Fruit fly (Drosophila melanogaster) whole organism, embryonic: Measurements from ENCODE around the gene SP555.

Experiments
- ATbp ChIP-seq: fragments of 200-800 bp; sonication (Bioruptor generic); optimal IDR thresholded peaks from 2 replicates; lab custom pipeline; 2017; ENCODE audit warnings: missing biosample characterization, mild to moderate bottlenecking, missing genetic modification characterization, missing genetic modification reagents
- Abd-B ChIP-seq: fragments of 200-800 bp; sonication (Bioruptor generic); optimal IDR thresholded peaks from 2 replicates; lab custom pipeline; 2018; ENCODE audit warnings: missing biosample characterization, mild to moderate bottlenecking, missing genetic modification characterization, moderate library complexity
- Aef1 ChIP-seq: fragments of 200-800 bp; sonication (Bioruptor generic); IDR thresholded peaks from 3 replicates; pipeline ENCODE4 v1.3.6; 2022; ENCODE audit warnings: missing biosample characterization, missing genetic modification characterization
- Atf6 ChIP-seq: fragments of 200-800 bp; sonication (Bioruptor generic); IDR thresholded peaks from 2 replicates; pipeline ENCODE4 v1.3.6; 2022; ENCODE audit warnings: missing biosample characterization, missing genetic modification characterization
- Awh ChIP-seq: fragments of 200-800 bp; sonication (Bioruptor generic); IDR thresholded peaks from 2 replicates; pipeline ENCODE4, ENCODE4 v1.3.6; 2022; ENCODE audit warnings: missing biosample characterization, missing genetic modification characterization
- Bteb2 ChIP-seq: fragments of 200-800 bp; sonication (Bioruptor generic); optimal IDR thresholded peaks from 2 replicates; lab custom pipeline; 2016; ENCODE audit warnings: missing biosample characterization, missing genetic modification characterization
- CG10209 ChIP-seq: fragments of 200-800 bp; sonication (Bioruptor generic); optimal IDR thresholded peaks from 3 replicates; lab custom pipeline; 2017; ENCODE audit warnings: missing biosample characterization, mild to moderate bottlenecking, missing genetic modification characterization, missing genetic modification reagents
- CG11696 ChIP-seq: fragments of 200-800 bp; sonication (Bioruptor generic); IDR thresholded peaks from 2 replicates; pipeline ENCODE4 v1.3.6; 2022; ENCODE audit warnings: missing biosample characterization, missing genetic modification characterization
- CG1233 ChIP-seq: fragments of 200-800 bp; sonication (Bioruptor generic); optimal IDR thresholded peaks from 4 replicates; lab custom pipeline; 2018; ENCODE audit warnings: missing biosample characterization, mild to moderate bottlenecking, missing genetic modification characterization
- CG14050 ChIP-seq: fragments of 200-800 bp; sonication (Bioruptor generic); IDR thresholded peaks from 3 replicates; pipeline ENCODE4 v1.3.6; 2022; ENCODE audit warnings: missing biosample characterization, missing genetic modification characterization
- CG15696 ChIP-seq: fragments of 200-800 bp; sonication (Bioruptor generic); optimal IDR thresholded peaks from 2 replicates; lab custom pipeline; 2019; ENCODE audit warnings: missing biosample characterization, mild to moderate bottlenecking, missing genetic modification characterization, moderate library complexity
- CG17802 ChIP-seq: fragments of 200-800 bp; sonication (Bioruptor generic); optimal IDR thresholded peaks from 2 replicates; lab custom pipeline; 2018; ENCODE audit warnings: missing biosample characterization, mild to moderate bottlenecking, missing genetic modification characterization, moderate library complexity
- CG3281 ChIP-seq: fragments of 200-800 bp; sonication (Bioruptor generic); optimal IDR thresholded peaks from 3 replicates; lab custom pipeline; 2017; ENCODE audit warnings: missing biosample characterization, mild to moderate bottlenecking, missing genetic modification characterization
- CG34376 ChIP-seq: fragments of 200-800 bp; sonication (Bioruptor generic); optimal IDR thresholded peaks from 2 replicates; lab custom pipeline; 2018; ENCODE audit warnings: missing biosample characterization, mild to moderate bottlenecking, missing genetic modification characterization
- CG4360 ChIP-seq: fragments of 200-800 bp; sonication (Bioruptor generic); IDR thresholded peaks from 2 replicates; pipeline ENCODE4 v1.3.6; 2022; ENCODE audit warnings: missing biosample characterization, missing genetic modification characterization
- CG6654 ChIP-seq: fragments of 200-800 bp; sonication (Bioruptor generic); optimal IDR thresholded peaks from 2 replicates; lab custom pipeline; 2017; ENCODE audit warnings: missing biosample characterization, mild to moderate bottlenecking, missing genetic modification characterization
- CG8359 ChIP-seq: fragments of 200-800 bp; sonication (Bioruptor generic); optimal IDR thresholded peaks from 2 replicates; lab custom pipeline; 2017; ENCODE audit warnings: missing biosample characterization, mild to moderate bottlenecking, missing genetic modification characterization, borderline replicate concordance
- CG8388 ChIP-seq: fragments of 200-800 bp; sonication (Bioruptor generic); optimal IDR thresholded peaks from 2 replicates; lab custom pipeline; 2019; ENCODE audit warnings: missing biosample characterization, mild to moderate bottlenecking, missing genetic modification characterization, moderate library complexity
- CG9609 ChIP-seq: fragments of 200-800 bp; sonication (Bioruptor generic); optimal IDR thresholded peaks from 3 replicates; lab custom pipeline; 2016; ENCODE audit warnings: missing biosample characterization, missing genetic modification characterization
- CG9727 ChIP-seq: fragments of 200-800 bp; sonication (Bioruptor generic); optimal IDR thresholded peaks from 3 replicates; lab custom pipeline; 2017; ENCODE audit warnings: missing biosample characterization, mild to moderate bottlenecking, missing genetic modification characterization
- Eip74EF ChIP-seq, 2 experiments: fragments of 200-800 bp in 1 of 2; fragments of >200 bp in 1 of 2; sonication (Bioruptor generic) in 1 of 2; optimal IDR thresholded peaks; 2 replicates each; lab custom pipeline; 2017 to 2019; ENCODE audit warnings: missing biosample characterization in 2 of 2, missing genetic modification characterization in 2 of 2, mild to moderate bottlenecking in 1 of 2, moderate library complexity in 1 of 2
- H15 ChIP-seq: fragments of 200-800 bp; sonication (Bioruptor generic); IDR thresholded peaks from 3 replicates; pipeline ENCODE4 v1.3.6; 2022; ENCODE audit warnings: missing biosample characterization, missing genetic modification characterization
- HLH54F ChIP-seq: fragments of 200-800 bp; sonication (Bioruptor generic); optimal IDR thresholded peaks from 3 replicates; lab custom pipeline; 2016; ENCODE audit warnings: missing biosample characterization, missing genetic modification characterization
- Jarid2 ChIP-seq: fragments of 200-800 bp; sonication (Bioruptor generic); optimal IDR thresholded peaks from 3 replicates; lab custom pipeline; 2017; ENCODE audit warnings: mild to moderate bottlenecking, missing biosample characterization, missing genetic modification reagents, missing genetic modification characterization
- Meics ChIP-seq: fragments of 200-800 bp; sonication (Bioruptor generic); optimal IDR thresholded peaks from 2 replicates; lab custom pipeline; 2017; ENCODE audit warnings: missing biosample characterization, mild to moderate bottlenecking, missing genetic modification characterization
- Mrtf ChIP-seq: fragments of 200-800 bp; sonication (Bioruptor generic); IDR thresholded peaks from 3 replicates; pipeline ENCODE4 v1.3.6; 2022; ENCODE audit warnings: missing biosample characterization, missing genetic modification characterization
- Oaz ChIP-seq: fragments of 200-800 bp; sonication (Bioruptor generic); IDR thresholded peaks from 2 replicates; pipeline ENCODE4 v1.3.6; 2022; ENCODE audit warnings: missing biosample characterization, missing genetic modification characterization
- PHDP ChIP-seq: fragments of 200-800 bp; sonication (Bioruptor generic); optimal IDR thresholded peaks from 3 replicates; lab custom pipeline; 2018; ENCODE audit warnings: missing biosample characterization, mild to moderate bottlenecking, missing genetic modification characterization, moderate library complexity
- Sry-β ChIP-seq: fragments of 200-800 bp; sonication (Bioruptor generic); optimal IDR thresholded peaks from 2 replicates; lab custom pipeline; 2018; ENCODE audit warnings: missing biosample characterization, mild to moderate bottlenecking, missing genetic modification characterization, moderate library complexity
- Sry-δ ChIP-seq: fragments of 200-800 bp; sonication (Bioruptor generic); optimal IDR thresholded peaks from 2 replicates; lab custom pipeline; 2016; ENCODE audit warnings: missing biosample characterization, missing genetic modification characterization
- Taf1 ChIP-seq: fragments of 200-800 bp; sonication (Bioruptor generic); IDR thresholded peaks from 2 replicates; pipeline ENCODE4 v1.3.6; 2022; ENCODE audit warnings: missing biosample characterization, missing genetic modification characterization
- Trl ChIP-seq, 3 experiments: fragments of >200 bp in 2 of 3; fragments of 200-800 bp in 1 of 3; sonication (Bioruptor generic) in 1 of 3; optimal IDR thresholded peaks; 2 replicates in 1 of 3; 3 replicates in 2 of 3; lab custom pipeline; 2016 to 2017; ENCODE audit warnings: missing biosample characterization in 1 of 3, missing genetic modification characterization in 1 of 3
- bab2 ChIP-seq: fragments of 200-800 bp; sonication (Bioruptor generic); optimal IDR thresholded peaks from 2 replicates; lab custom pipeline; 2016; ENCODE audit warnings: missing biosample characterization, missing genetic modification characterization
- br ChIP-seq: fragments of >200 bp; optimal IDR thresholded peaks from 2 replicates; lab custom pipeline; 2017
- danr ChIP-seq: fragments of 200-800 bp; sonication (Bioruptor generic); IDR thresholded peaks from 2 replicates; pipeline ENCODE4 v1.3.6; 2022; ENCODE audit warnings: missing biosample characterization, missing genetic modification characterization
- dmrt11E ChIP-seq: fragments of 200-800 bp; sonication (Bioruptor generic); optimal IDR thresholded peaks from 3 replicates; lab custom pipeline; 2018; ENCODE audit warnings: missing biosample characterization, mild to moderate bottlenecking, missing genetic modification characterization, moderate library complexity
- ems ChIP-seq: fragments of 200-800 bp; sonication (Bioruptor generic); optimal IDR thresholded peaks from 3 replicates; lab custom pipeline; 2016; ENCODE audit warnings: missing biosample characterization, missing genetic modification characterization
- en ChIP-seq: fragments of 200-800 bp; sonication (Bioruptor generic); optimal IDR thresholded peaks from 2 replicates; lab custom pipeline; 2016; ENCODE audit warnings: missing biosample characterization, missing genetic modification characterization
- fd102C ChIP-seq: fragments of 200-800 bp; sonication (Bioruptor generic); optimal IDR thresholded peaks from 2 replicates; lab custom pipeline; 2018; ENCODE audit warnings: missing biosample characterization, mild to moderate bottlenecking, missing genetic modification characterization, moderate library complexity
- fd96Cb ChIP-seq: fragments of 200-800 bp; sonication (Bioruptor generic); optimal IDR thresholded peaks from 2 replicates; lab custom pipeline; 2018; ENCODE audit warnings: missing biosample characterization, mild to moderate bottlenecking, missing genetic modification characterization, moderate library complexity
- jumu ChIP-seq: fragments of 200-800 bp; sonication (Bioruptor generic); optimal IDR thresholded peaks from 3 replicates; lab custom pipeline; 2016; ENCODE audit warnings: missing biosample characterization, missing genetic modification characterization
- onecut ChIP-seq: fragments of 200-800 bp; sonication (Bioruptor generic); IDR thresholded peaks from 2 replicates; pipeline ENCODE4 v1.3.6; 2022; ENCODE audit warnings: missing biosample characterization, missing genetic modification characterization
- pita ChIP-seq: fragments of 200-800 bp; sonication (Bioruptor generic); optimal IDR thresholded peaks from 2 replicates; lab custom pipeline; 2017; ENCODE audit warnings: missing biosample characterization, mild to moderate bottlenecking, missing genetic modification characterization
- psq ChIP-seq: fragments of 200-800 bp; sonication (Bioruptor generic); optimal IDR thresholded peaks from 2 replicates; lab custom pipeline; 2017; ENCODE audit warnings: missing biosample characterization, missing genetic modification characterization
- sens-2 ChIP-seq: fragments of 200-800 bp; sonication (Bioruptor generic); IDR thresholded peaks from 2 replicates; pipeline ENCODE4 v1.3.6; 2022; ENCODE audit warnings: missing biosample characterization, missing genetic modification characterization
- sob ChIP-seq: fragments of 200-800 bp; sonication (Bioruptor generic); IDR thresholded peaks from 2 replicates; pipeline ENCODE4 v1.3.6; 2022; ENCODE audit warnings: missing biosample characterization, missing genetic modification characterization
- stc ChIP-seq: fragments of 200-800 bp; sonication (Bioruptor generic); IDR thresholded peaks from 2 replicates; pipeline ENCODE4 v1.3.6; 2022; ENCODE audit warnings: missing biosample characterization, missing genetic modification characterization
- stwl ChIP-seq: fragments of 200-800 bp; sonication (Bioruptor generic); optimal IDR thresholded peaks from 3 replicates; lab custom pipeline; 2018; ENCODE audit warnings: missing biosample characterization, mild to moderate bottlenecking, missing genetic modification characterization, moderate library complexity
- wek ChIP-seq: fragments of 200-800 bp; sonication (Bioruptor generic); optimal IDR thresholded peaks from 3 replicates; lab custom pipeline; 2018; ENCODE audit warnings: missing biosample characterization, mild to moderate bottlenecking, missing genetic modification characterization, moderate library complexity
- zf30C ChIP-seq: fragments of 200-800 bp; sonication (Bioruptor generic); optimal IDR thresholded peaks from 3 replicates; lab custom pipeline; 2018; ENCODE audit warnings: missing biosample characterization, mild to moderate bottlenecking, missing genetic modification characterization

SP555 gene

dm6 chr2L:5052367-5052914, 14.9 kb downstream of the SP555 start, which contains the start of gene senju (continued):
- TF ChIP-seq danr (0 out of 2 replicates have a peak, but pooled peaks have one; percentile 46), HLH54F (GFP tag; lab: Kevin White, UChicago) (peak; percentile 81), onecut (GFP tag; lab: Robert Waterston, UW) (peak; percentile 84), fd96Cb (tag; lab: Kevin White, UChicago) (peak; percentile 61), br (lab: Kevin White, UChicago) (no peak), Eip74EF (GFP tag; optimal IDR thresholded peaks at IDR 0.05; lab: Kevin White, UChicago) (peak in 1 of 2 experiments; percentile 80), CG34376 (GFP tag; lab: Kevin White, UChicago) (peak; percentile 95), Oaz (0 out of 2 replicates have a peak, but pooled peaks have one; percentile 30), CG17802 (no peak), CG8359 (GFP tag; lab: Kevin White, UChicago) (peak; percentile 63), Mrtf (GFP tag; lab: Robert Waterston, UW) (peak; percentile 80), jumu (peak; percentile 89), stwl (tag; lab: Kevin White, UChicago) (peak; percentile 79), CG11696 (GFP tag; lab: Robert Waterston, UW) (peak; percentile 53), Jarid2 (GFP tag; lab: Kevin White, UChicago) (peak; percentile 56), bab2 (GFP tag; lab: Kevin White, UChicago) (peak; percentile 91), Atf6 (GFP tag; lab: Robert Waterston, UW) (peak; percentile 80), wek (GFP tag; lab: Kevin White, UChicago) (peak; percentile 57), fd102C (GFP tag; lab: Kevin White, UChicago) (no peak), PHDP (tag; lab: Kevin White, UChicago) (peak; percentile 87), CG3281 (GFP tag; lab: Kevin White, UChicago) (peak; percentile 78), sens-2 (GFP tag; lab: Robert Waterston, UW) (peak; percentile 76), pita (GFP tag; lab: Kevin White, UChicago) (no peak), H15 (GFP tag; lab: Robert Waterston, UW) (peak; percentile 60; the same call in 1 of the 3 replicates), zf30C (GFP tag; lab: Kevin White, UChicago) (peak; percentile 0), Aef1 (peak; percentile 79), en (peak; percentile 62), Sry-δ (GFP tag; lab: Kevin White, UChicago) (peak; percentile 45), CG8388 (GFP tag; lab: Kevin White, UChicago) (peak; percentile 81), Abd-B (GFP tag; lab: Kevin White, UChicago) (peak; percentile 16), CG10209 (peak; percentile 77), psq (GFP tag; lab: Kevin White, UChicago) (peak; percentile 58), Awh (GFP tag; lab: Robert Waterston, UW) (peak; percentile 83), dmrt11E (tag; lab: Kevin White, UChicago) (peak; percentile 69), stc (GFP tag; lab: Robert Waterston, UW) (peak; percentile 69), CG6654 (GFP tag; lab: Kevin White, UChicago) (peak; percentile 60), ems (peak; percentile 80), CG15696 (tag; lab: Kevin White, UChicago) (peak; percentile 38), CG1233 (peak; percentile 71), Bteb2 (GFP tag; lab: Kevin White, UChicago) (peak; percentile 50), CG9727 (GFP tag; lab: Kevin White, UChicago) (peak; percentile 89), Sry-β (GFP tag; lab: Kevin White, UChicago) (no peak), Meics (peak; percentile 88), Trl (optimal IDR thresholded peaks at IDR 0.05; lab: Kevin White, UChicago) (no peak), Trl (GFP tag; optimal IDR thresholded peaks at IDR 0.05; lab: Kevin White, UChicago) (peak; percentile 86), ATbp (GFP tag; lab: Kevin White, UChicago) (peak; percentile 87), sob (GFP tag; lab: Robert Waterston, UW) (peak; percentile 84), CG14050 (peak; percentile 65), CG9609 (peak; percentile 87), Taf1 (GFP tag; lab: Robert Waterston, UW) (peak; percentile 60), CG4360 (GFP tag; lab: Robert Waterston, UW) (peak; percentile 51; the same call in 1 of the 2 replicates)
